Worm (Caenorhabditis elegans) whole organism, mixed stage, embryonic: ENCODE data around the gene nhr-272.

Experiments used
- ceh-83 ChIP-seq: fragments of 200-800 bp; sonication (Bioruptor generic); optimal IDR thresholded peaks from 2 replicates; lab custom pipeline; 2018; ENCODE audit warnings: mild to moderate bottlenecking, missing genetic modification characterization, missing compliant biosample characterization
- elt-3 ChIP-seq: fragments of 150-350 bp; optimal IDR thresholded peaks from 2 replicates; lab custom pipeline; 2014; ENCODE audit warnings: missing biosample characterization, missing genetic modification characterization
- mab-5 ChIP-seq: fragments of 150-350 bp; optimal IDR thresholded peaks from 2 replicates; lab custom pipeline; 2014; ENCODE audit warnings: missing biosample characterization, missing genetic modification characterization
- mls-2 ChIP-seq: sonication (generic microtip); optimal IDR thresholded peaks from 2 replicates; lab custom pipeline; 2016; ENCODE audit warnings: mild to moderate bottlenecking, missing genetic modification characterization, moderate library complexity, missing compliant biosample characterization
- nhr-12 ChIP-seq: fragments of 150-350 bp; optimal IDR thresholded peaks from 2 replicates; lab custom pipeline; 2014; ENCODE audit warnings: missing biosample characterization, missing genetic modification characterization
- nhr-237 ChIP-seq: fragments of 150-350 bp; optimal IDR thresholded peaks from 2 replicates; lab custom pipeline; 2014; ENCODE audit warnings: missing biosample characterization, missing genetic modification characterization
- nhr-28 ChIP-seq: fragments of 150-350 bp; optimal IDR thresholded peaks from 2 replicates; lab custom pipeline; 2014; ENCODE audit warnings: missing biosample characterization, missing genetic modification characterization
- pha-4 ChIP-seq: fragments of 150-350 bp; optimal IDR thresholded peaks from 2 replicates; lab custom pipeline; 2018; ENCODE audit warnings: missing biosample characterization, missing genetic modification reagents, missing genetic modification characterization
- snpc-4 ChIP-seq: fragments of 150-350 bp; optimal IDR thresholded peaks from 2 replicates; lab custom pipeline; 2014; ENCODE audit warnings: missing biosample characterization, missing genetic modification characterization
- unc-39 ChIP-seq: fragments of 150-350 bp; optimal IDR thresholded peaks from 2 replicates; lab custom pipeline; 2014; ENCODE audit warnings: missing biosample characterization, missing genetic modification characterization
- unc-62 ChIP-seq: fragments of 150-350 bp; optimal IDR thresholded peaks from 2 replicates; lab custom pipeline; 2014; ENCODE audit warnings: missing biosample characterization, missing genetic modification reagents, missing genetic modification characterization

DNA sequence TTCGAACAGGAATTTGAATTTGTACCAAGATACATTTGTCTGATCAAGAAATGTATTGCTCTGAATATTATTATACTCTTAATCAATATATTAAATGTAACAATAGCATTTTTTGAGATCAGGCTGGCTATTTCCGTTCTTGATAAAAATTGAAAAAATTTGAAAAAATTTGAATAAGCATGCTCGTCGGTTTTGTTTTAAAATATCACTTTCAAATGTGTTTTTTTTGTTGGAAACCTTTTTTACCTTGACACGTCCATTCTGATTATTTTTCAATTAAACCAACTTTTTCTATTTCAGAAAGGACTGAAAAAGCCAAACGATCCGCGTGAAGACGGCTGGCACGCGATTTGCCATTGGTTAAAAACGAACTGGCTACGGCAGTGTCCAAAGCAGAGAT, 26.1 kb downstream of the nhr-272 start, which contains the start of gene adt-1:
- TF ChIP-seq snpc-4 (tag; lab: Kevin White, UChicago), result no peak
- no peak for TF ChIP-seq unc-39 (tag; lab: Kevin White, UChicago)
- no peak for TF ChIP-seq nhr-237 (tag; lab: Kevin White, UChicago)
- TF ChIP-seq unc-62 (GFP tag; lab: Kevin White, UChicago), result no peak
- no peak for TF ChIP-seq mls-2 (tag; lab: Kevin White, UChicago)
- TF ChIP-seq pha-4 (tag; lab: Kevin White, UChicago), result no peak
- no peak for TF ChIP-seq mab-5 (tag; lab: Kevin White, UChicago)
- no peak for TF ChIP-seq nhr-12 (tag; lab: Kevin White, UChicago)
- no peak for TF ChIP-seq ceh-83 (GFP tag; lab: Kevin White, UChicago)
- no peak for TF ChIP-seq elt-3 (tag; lab: Kevin White, UChicago)
- no peak for TF ChIP-seq nhr-28
